Fruit fly (Drosophila melanogaster) whole organism, embryonic: ENCODE measurements around the gene nudC.

Source experiments
- CG1792 ChIP-seq: fragments of 200-800 bp; sonication (Bioruptor generic); optimal IDR thresholded peaks from 2 replicates; lab custom pipeline; 2016; ENCODE audit warnings: missing biosample characterization, missing genetic modification characterization
- hb ChIP-seq: fragments of 200-800 bp; sonication (Bioruptor generic); IDR thresholded peaks from 3 replicates; pipeline ENCODE4 v1.3.6; 2022; ENCODE audit warnings: missing biosample characterization, missing genetic modification characterization; ENCODE audit not compliant: partially characterized antibody
- ken ChIP-seq: fragments of 200-800 bp; sonication (Bioruptor generic); IDR thresholded peaks from 3 replicates; pipeline ENCODE4 v1.3.6; 2022; ENCODE audit warnings: missing biosample characterization, missing genetic modification characterization
- nerfin-2 ChIP-seq: fragments of 200-800 bp; sonication (Bioruptor generic); IDR thresholded peaks from 2 replicates; pipeline ENCODE4 v1.3.6; 2022; ENCODE audit warnings: missing biosample characterization, missing genetic modification characterization; ENCODE audit not compliant: partially characterized antibody
- slp2 ChIP-seq: fragments of 200-800 bp; sonication (Bioruptor generic); optimal IDR thresholded peaks from 2 replicates; lab custom pipeline; 2016; ENCODE audit warnings: missing biosample characterization, missing genetic modification characterization
- so ChIP-seq: fragments of 200-800 bp; sonication (Bioruptor generic); IDR thresholded peaks from 3 replicates; pipeline ENCODE4 v1.3.6; 2022; ENCODE audit warnings: missing biosample characterization, missing genetic modification characterization
- tna ChIP-seq: fragments of 200-800 bp; sonication (Bioruptor generic); IDR thresholded peaks from 2 replicates; pipeline ENCODE4 v1.3.6; 2022; ENCODE audit warnings: missing biosample characterization, missing genetic modification characterization; ENCODE audit not compliant: partially characterized antibody

DNA sequence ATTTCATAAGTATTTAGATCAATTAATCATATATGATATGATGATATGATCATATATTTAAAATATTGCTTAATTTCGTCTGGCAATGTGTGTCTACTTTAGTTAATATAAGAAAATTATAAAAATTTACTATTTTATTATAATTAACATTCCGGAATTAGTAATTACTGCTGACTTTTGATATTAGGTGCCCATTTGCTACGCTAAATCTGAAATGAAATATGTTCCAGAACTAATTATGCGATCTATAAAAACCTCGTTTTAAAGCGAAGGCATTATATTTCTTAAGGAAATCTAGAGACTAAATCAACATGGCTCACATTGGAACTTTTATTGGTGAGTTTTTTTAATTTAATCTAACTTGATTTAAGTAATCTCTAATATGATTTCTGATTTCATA is 49.6 kb upstream of the nudC start, which contains the start of gene CG42852:
- TF ChIP-seq slp2 (GFP tag; lab: Kevin White, UChicago) (no peak), CG1792 (GFP tag; lab: Kevin White, UChicago) (no peak), tna (GFP tag; lab: Robert Waterston, UW) (no peak), hb (GFP tag; lab: Robert Waterston, UW) (no peak), ken (GFP tag; lab: Robert Waterston, UW) (no peak), nerfin-2 (no peak), so (GFP tag; lab: Robert Waterston, UW) (no peak)
